Worm (Caenorhabditis elegans) whole organism, L3 larva: ENCODE data around the gene mrpl-1.

ENCODE experiments used
- R02D3.7 ChIP-seq: fragments of 150-350 bp; optimal IDR thresholded peaks from 2 replicates; lab custom pipeline; 2014; ENCODE audit warnings: missing biosample characterization, missing genetic modification characterization
- ZK546.5 ChIP-seq: sonication (generic microtip); optimal IDR thresholded peaks from 2 replicates; lab custom pipeline; 2017; ENCODE audit warnings: missing biosample characterization, missing genetic modification characterization
- aly-2 ChIP-seq: fragments of 150-350 bp; optimal IDR thresholded peaks from 2 replicates; lab custom pipeline; 2014; ENCODE audit warnings: missing biosample characterization, missing genetic modification characterization
- ceh-16 ChIP-seq: sonication (generic microtip); optimal IDR thresholded peaks from 2 replicates; lab custom pipeline; 2017; ENCODE audit warnings: missing biosample characterization, missing genetic modification characterization
- ceh-28 ChIP-seq: fragments of 150-350 bp; optimal IDR thresholded peaks from 2 replicates; lab custom pipeline; 2014; ENCODE audit warnings: missing biosample characterization, missing genetic modification reagents, missing genetic modification characterization
- ceh-82 ChIP-seq: fragments of 150-350 bp; optimal IDR thresholded peaks from 2 replicates; lab custom pipeline; 2014; ENCODE audit warnings: missing biosample characterization, missing genetic modification characterization
- ceh-9 ChIP-seq: sonication (generic microtip); optimal IDR thresholded peaks from 2 replicates; lab custom pipeline; 2018; ENCODE audit warnings: missing biosample characterization, missing genetic modification characterization
- daf-12 ChIP-seq: fragments of 150-350 bp; optimal IDR thresholded peaks from 2 replicates; lab custom pipeline; 2014; ENCODE audit warnings: missing biosample characterization, missing genetic modification reagents, missing genetic modification characterization
- egl-27 ChIP-seq: sonication (generic microtip); optimal IDR thresholded peaks from 4 replicates; lab custom pipeline; 2017; ENCODE audit warnings: missing biosample characterization, missing genetic modification reagents, missing genetic modification characterization
- egl-5 ChIP-seq: fragments of 150-350 bp; optimal IDR thresholded peaks from 2 replicates; lab custom pipeline; 2017; ENCODE audit warnings: missing biosample characterization, missing genetic modification reagents, missing genetic modification characterization, inconsistent platforms
- elt-1 ChIP-seq: fragments of 150-350 bp; optimal IDR thresholded peaks from 2 replicates; lab custom pipeline; 2014; ENCODE audit warnings: missing biosample characterization, missing genetic modification characterization
- elt-2 ChIP-seq: sonication (generic microtip); optimal IDR thresholded peaks from 2 replicates; lab custom pipeline; 2016; ENCODE audit warnings: missing genetic modification reagents, mild to moderate bottlenecking, missing genetic modification characterization, missing compliant biosample characterization
- elt-3 ChIP-seq, 3 experiments: fragments of 150-350 bp in 1 of 3; sonication (generic microtip) in 2 of 3; optimal IDR thresholded peaks; 2 replicates in 2 of 3; 4 replicates in 1 of 3; lab custom pipeline; 2014 to 2017; ENCODE audit warnings: missing biosample characterization in 3 of 3, missing genetic modification characterization in 3 of 3
- eor-1 ChIP-seq, 2 experiments: fragments of 150-350 bp; optimal IDR thresholded peaks; 2 replicates each; lab custom pipeline; 2014 to 2018; ENCODE audit warnings: missing biosample characterization in 2 of 2, missing genetic modification characterization in 2 of 2
- fkh-10 ChIP-seq: sonication (generic microtip); optimal IDR thresholded peaks from 2 replicates; lab custom pipeline; 2017; ENCODE audit warnings: missing biosample characterization, missing genetic modification reagents, missing genetic modification characterization
- fkh-2 ChIP-seq: fragments of 150-350 bp; optimal IDR thresholded peaks from 2 replicates; lab custom pipeline; 2014; ENCODE audit warnings: missing biosample characterization, missing genetic modification reagents, missing genetic modification characterization
- fos-1 ChIP-seq: fragments of 150-350 bp; optimal IDR thresholded peaks from 2 replicates; lab custom pipeline; 2014; ENCODE audit warnings: missing biosample characterization, missing genetic modification characterization
- hmg-11 ChIP-seq: sonication (generic microtip); optimal IDR thresholded peaks from 2 replicates; lab custom pipeline; 2016; ENCODE audit warnings: missing genetic modification characterization, missing compliant biosample characterization
- jun-1 ChIP-seq: fragments of 150-350 bp; optimal IDR thresholded peaks from 2 replicates; lab custom pipeline; 2014; ENCODE audit warnings: missing biosample characterization, missing genetic modification reagents, missing genetic modification characterization
- lin-15B ChIP-seq: fragments of 150-350 bp; optimal IDR thresholded peaks from 2 replicates; lab custom pipeline; 2014; ENCODE audit warnings: missing biosample characterization, missing genetic modification characterization
- lin-39 ChIP-seq: fragments of 150-350 bp; optimal IDR thresholded peaks from 2 replicates; lab custom pipeline; 2018; ENCODE audit warnings: missing biosample characterization, missing genetic modification reagents, missing genetic modification characterization
- mdl-1 ChIP-seq: fragments of 150-350 bp; optimal IDR thresholded peaks from 2 replicates; lab custom pipeline; 2014; ENCODE audit warnings: missing biosample characterization, missing genetic modification characterization
- mml-1 ChIP-seq: fragments of 150-350 bp; sonication (generic microtip); optimal IDR thresholded peaks from 3 replicates; lab custom pipeline; 2014; ENCODE audit warnings: missing biosample characterization, missing genetic modification characterization
- nfya-1 ChIP-seq: sonication (generic microtip); optimal IDR thresholded peaks from 2 replicates; lab custom pipeline; 2017; ENCODE audit warnings: missing genetic modification characterization, mild to moderate bottlenecking, missing compliant biosample characterization, antibody characterized with exemption, moderate library complexity; ENCODE audit not compliant: insufficient read depth
- nhr-11 ChIP-seq: fragments of 150-350 bp; optimal IDR thresholded peaks from 2 replicates; lab custom pipeline; 2014; ENCODE audit warnings: missing biosample characterization, missing genetic modification characterization
- nhr-12 ChIP-seq: fragments of 150-350 bp; optimal IDR thresholded peaks from 2 replicates; lab custom pipeline; 2014; ENCODE audit warnings: missing biosample characterization, missing genetic modification characterization
- nhr-23 ChIP-seq: fragments of 150-350 bp; optimal IDR thresholded peaks from 2 replicates; lab custom pipeline; 2014; ENCODE audit warnings: missing biosample characterization, missing genetic modification reagents, missing genetic modification characterization
- nhr-237 ChIP-seq: fragments of 150-350 bp; optimal IDR thresholded peaks from 2 replicates; lab custom pipeline; 2014; ENCODE audit warnings: missing biosample characterization, missing genetic modification characterization
- nhr-25 ChIP-seq: sonication (generic microtip); optimal IDR thresholded peaks from 2 replicates; lab custom pipeline; 2017; ENCODE audit warnings: missing biosample characterization, missing genetic modification characterization
- nhr-28 ChIP-seq: fragments of 150-350 bp; optimal IDR thresholded peaks from 2 replicates; lab custom pipeline; 2014; ENCODE audit warnings: missing biosample characterization, missing genetic modification characterization
- nhr-67 ChIP-seq: fragments of 150-350 bp; optimal IDR thresholded peaks from 2 replicates; lab custom pipeline; 2014; ENCODE audit warnings: missing biosample characterization, missing genetic modification characterization
- nhr-77 ChIP-seq: fragments of 150-350 bp; optimal IDR thresholded peaks from 2 replicates; lab custom pipeline; 2014; ENCODE audit warnings: missing biosample characterization, missing genetic modification characterization
- pha-4 ChIP-seq: fragments of 150-350 bp; optimal IDR thresholded peaks from 2 replicates; lab custom pipeline; 2014; ENCODE audit warnings: missing biosample characterization, missing genetic modification reagents, missing genetic modification characterization
- pqm-1 ChIP-seq: fragments of 150-350 bp; optimal IDR thresholded peaks from 2 replicates; lab custom pipeline; 2017; ENCODE audit warnings: missing biosample characterization, missing genetic modification characterization, inconsistent platforms
- skn-1 ChIP-seq: fragments of 150-350 bp; optimal IDR thresholded peaks from 2 replicates; lab custom pipeline; 2014; ENCODE audit warnings: missing biosample characterization, missing genetic modification characterization
- tbx-2 ChIP-seq: sonication (generic microtip); optimal IDR thresholded peaks from 2 replicates; lab custom pipeline; 2016; ENCODE audit warnings: mild to moderate bottlenecking, missing genetic modification characterization, missing compliant biosample characterization
- unc-62 ChIP-seq: fragments of 150-350 bp; sonication (generic microtip); optimal IDR thresholded peaks from 4 replicates; lab custom pipeline; 2014; ENCODE audit warnings: missing biosample characterization, missing genetic modification reagents, missing genetic modification characterization
- zag-1 ChIP-seq: fragments of 150-350 bp; optimal IDR thresholded peaks from 2 replicates; lab custom pipeline; 2014; ENCODE audit warnings: missing biosample characterization, missing genetic modification characterization
- ztf-11 ChIP-seq: fragments of 150-350 bp; optimal IDR thresholded peaks from 2 replicates; lab custom pipeline; 2014; ENCODE audit warnings: missing biosample characterization, missing genetic modification characterization
- ztf-4 ChIP-seq: fragments of 150-350 bp; optimal IDR thresholded peaks from 2 replicates; lab custom pipeline; 2014; ENCODE audit warnings: missing biosample characterization, missing genetic modification characterization

mrpl-1 gene

DNA sequence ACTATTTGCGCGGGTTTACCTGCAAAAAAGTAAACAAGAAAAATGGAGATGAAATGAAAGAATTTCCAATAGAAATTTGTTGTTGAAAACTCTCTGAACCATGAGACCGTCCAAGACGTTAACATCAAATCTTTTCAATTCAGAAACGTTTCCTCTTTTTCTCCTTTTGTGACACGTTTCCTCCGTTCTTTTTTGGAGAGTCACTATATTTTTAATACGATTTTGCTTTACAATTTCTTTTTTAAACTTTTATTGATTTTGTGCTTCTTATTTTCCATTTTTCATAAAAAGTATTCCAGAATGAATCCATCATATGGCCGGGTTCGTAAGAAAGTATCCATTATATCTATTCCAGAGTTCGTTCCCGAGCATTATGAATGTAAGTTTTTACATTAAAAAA, 34.6 kb downstream of the mrpl-1 start, which contains the start of gene itr-1:
Gene itr-1, plus strand, starts transcription at position 301 of the 400 bp plus-strand sequence.
- TF ChIP-seq mml-1 (tag; lab: Kevin White, UChicago) (no peak), nhr-237 (no peak), pha-4 (no peak), nhr-77 (tag; lab: Kevin White, UChicago) (no peak)

DNA sequence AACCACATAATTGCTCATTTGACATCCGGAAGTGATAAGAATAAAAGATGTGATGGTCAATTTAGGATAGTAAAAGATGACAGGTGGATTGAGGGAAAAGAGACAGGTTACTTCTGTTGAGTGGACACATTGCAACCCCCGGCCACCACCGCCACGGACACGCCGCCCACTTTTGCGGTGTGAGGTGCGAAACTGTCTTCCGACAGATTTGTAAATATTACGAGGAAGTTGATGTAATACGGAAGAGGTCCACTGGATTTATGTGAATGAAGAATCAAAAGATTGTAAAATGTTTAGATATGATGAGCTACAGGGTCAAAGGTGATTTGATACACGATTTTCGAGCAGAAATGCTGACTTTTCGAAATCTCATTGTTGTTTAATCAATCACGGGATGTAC, 36.6 kb downstream of the mrpl-1 start, which contains the start of gene C08G9.2:
Gene C08G9.2, minus strand, starts transcription at position 101 of the 400 bp plus-strand sequence.
- no peak for TF ChIP-seq elt-3 (tag; optimal IDR thresholded peaks at IDR 0.05; lab: Kevin White, UChicago)
- no peak for TF ChIP-seq fkh-10 (GFP tag; lab: Kevin White, UChicago)
- no peak for TF ChIP-seq elt-2 (tag; lab: Kevin White, UChicago)
- no peak for TF ChIP-seq fkh-2 (tag; lab: Kevin White, UChicago)
- no peak for TF ChIP-seq daf-12 (tag; lab: Kevin White, UChicago)
- no peak for TF ChIP-seq jun-1 (tag; lab: Kevin White, UChicago)
- TF ChIP-seq ztf-4 (tag; lab: Kevin White, UChicago), result no peak
- TF ChIP-seq hmg-11 (tag; lab: Kevin White, UChicago), result no peak
- TF ChIP-seq nhr-25 (tag; lab: Kevin White, UChicago), result no peak
- TF ChIP-seq aly-2 (tag; lab: Kevin White, UChicago), result no peak
- TF ChIP-seq mdl-1 (tag; lab: Kevin White, UChicago), result no peak
- no peak for TF ChIP-seq egl-27 (tag; lab: Kevin White, UChicago)
- no peak for TF ChIP-seq nhr-11 (tag; lab: Kevin White, UChicago)
- TF ChIP-seq elt-1, result no peak
- no peak for TF ChIP-seq R02D3.7 (tag; lab: Kevin White, UChicago)
- TF ChIP-seq nhr-28 (tag; lab: Kevin White, UChicago), result no peak
- no peak for TF ChIP-seq nhr-12
- no peak for TF ChIP-seq ZK546.5

DNA sequence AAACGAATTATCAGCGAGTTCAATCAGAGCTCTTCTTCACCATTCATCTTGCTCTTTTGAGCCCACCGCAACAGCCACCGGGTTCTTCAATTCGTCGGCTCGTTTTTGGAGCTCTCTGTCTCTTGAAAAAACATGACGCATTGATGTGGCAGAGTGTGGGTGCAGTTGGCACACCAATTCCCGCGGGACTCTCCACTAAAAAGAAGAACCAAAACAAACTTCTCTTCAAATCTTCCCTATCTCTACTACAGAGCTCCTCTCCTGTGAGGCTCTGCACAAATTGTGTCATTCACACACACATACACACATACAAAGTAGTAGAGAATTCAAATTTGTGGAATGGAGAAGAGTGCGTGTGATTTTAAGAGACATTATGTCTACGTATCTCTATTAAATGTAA, 46.5 kb downstream of the mrpl-1 start:
- TF ChIP-seq hmg-11 (tag; lab: Kevin White, UChicago), result no peak
- no peak for TF ChIP-seq nhr-28 (tag; lab: Kevin White, UChicago)
- TF ChIP-seq nhr-12, result no peak
- no peak for TF ChIP-seq nhr-67 (tag; lab: Kevin White, UChicago)
- TF ChIP-seq nfya-1 (tag; lab: Kevin White, UChicago), result peak; percentile 49
- TF ChIP-seq skn-1 (tag; lab: Kevin White, UChicago), result no peak
- TF ChIP-seq egl-27 (tag; lab: Kevin White, UChicago), result no peak
- no peak for TF ChIP-seq elt-3 (tag; optimal IDR thresholded peaks at IDR 0.05; lab: Kevin White, UChicago)
- TF ChIP-seq ztf-11 (tag; lab: Kevin White, UChicago), result no peak
- no peak for TF ChIP-seq ceh-16 (tag; lab: Kevin White, UChicago)
- no peak for TF ChIP-seq nhr-237
- no peak for TF ChIP-seq jun-1 (tag; lab: Kevin White, UChicago)
- no peak for TF ChIP-seq nhr-11 (tag; lab: Kevin White, UChicago)
- TF ChIP-seq nhr-23 (tag; lab: Kevin White, UChicago), result no peak
- TF ChIP-seq egl-5 (tag; lab: Kevin White, UChicago), result no peak
- no peak for TF ChIP-seq ceh-28 (tag; lab: Kevin White, UChicago)
- no peak for TF ChIP-seq tbx-2 (tag; lab: Kevin White, UChicago)
- peak; percentile 68 for TF ChIP-seq lin-39
- TF ChIP-seq fos-1 (tag; lab: Kevin White, UChicago), result no peak
- peak; percentile 46 for TF ChIP-seq ceh-82 (tag; lab: Kevin White, UChicago)
- no peak for TF ChIP-seq zag-1 (tag; lab: Kevin White, UChicago)
- no peak for TF ChIP-seq nhr-25 (tag; lab: Kevin White, UChicago)
- TF ChIP-seq fkh-10 (GFP tag; lab: Kevin White, UChicago), result no peak
- no peak for TF ChIP-seq aly-2 (tag; lab: Kevin White, UChicago)
- TF ChIP-seq R02D3.7 (tag; lab: Kevin White, UChicago), result no peak
- no peak for TF ChIP-seq daf-12 (tag; lab: Kevin White, UChicago)
- no peak for TF ChIP-seq ceh-9 (tag; lab: Kevin White, UChicago)
- TF ChIP-seq elt-1, result peak; percentile 77
- TF ChIP-seq pqm-1, result no peak
- no peak for TF ChIP-seq elt-2 (tag; lab: Kevin White, UChicago)
- no peak for TF ChIP-seq eor-1 (tag; optimal IDR thresholded peaks at IDR 0.05; lab: Kevin White, UChicago)
- no peak for TF ChIP-seq ztf-4 (tag; lab: Kevin White, UChicago)
- TF ChIP-seq ZK546.5, result no peak
- peak; percentile 57 for TF ChIP-seq unc-62 (GFP tag; lab: Kevin White, UChicago)
- TF ChIP-seq fkh-2 (tag; lab: Kevin White, UChicago), result no peak
- no peak for TF ChIP-seq lin-15B (tag; lab: Kevin White, UChicago)
